Worm (Caenorhabditis elegans) whole organism, L4/young adult: ENCODE data around the gene K10G6.9.

Experiments
- W03F9.2 ChIP-seq: fragments of 150-350 bp; optimal IDR thresholded peaks from 2 replicates; lab custom pipeline; 2014; ENCODE audit warnings: missing biosample characterization, missing genetic modification characterization
- dao-5 ChIP-seq: sonication (generic microtip); optimal IDR thresholded peaks from 2 replicates; lab custom pipeline; 2016; ENCODE audit warnings: missing genotype, missing genetic modification characterization, moderate library complexity, missing compliant biosample characterization
- him-1 ChIP-seq: sonication (generic microtip); optimal IDR thresholded peaks from 2 replicates; lab custom pipeline; 2016; ENCODE audit warnings: missing genotype, missing genetic modification reagents, missing genetic modification characterization, missing compliant biosample characterization

DNA sequence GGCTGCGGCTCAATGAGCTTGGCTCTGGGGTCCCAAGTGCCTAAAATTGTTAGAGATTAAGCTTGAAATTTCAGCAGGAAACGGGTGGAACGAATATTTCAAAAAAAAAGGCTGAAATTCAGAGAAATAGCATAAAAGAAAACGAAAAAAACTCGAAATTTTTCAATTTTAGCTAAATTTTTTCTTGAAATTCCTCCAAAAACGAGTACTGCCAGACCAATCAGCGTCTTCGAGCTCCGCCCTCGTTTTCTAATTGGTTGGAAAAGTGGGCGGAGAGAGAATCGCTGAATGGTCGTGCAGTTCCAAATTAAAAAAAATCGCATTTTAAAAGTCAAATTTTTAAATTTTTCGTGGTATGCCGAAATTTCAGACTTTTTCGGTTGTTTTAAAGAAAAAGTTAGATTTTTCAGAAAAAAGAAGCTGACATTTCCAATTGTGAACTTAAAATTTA is 44.1 kb upstream of the K10G6.9 start, which contains the start of gene plpp-1.1:
- TF ChIP-seq W03F9.2 = no peak
- TF ChIP-seq him-1 = no peak
- no peak for TF ChIP-seq dao-5 (tag; lab: Kevin White, UChicago)
